Worm (Caenorhabditis elegans) whole organism, midembryonic: ENCODE results near the gene C13A10.1.

ENCODE experiments used
- T22C8.4 ChIP-seq: fragments of 200-800 bp; sonication (Bioruptor generic); IDR thresholded peaks from 2 replicates; pipeline ENCODE4 v1.3.6; 2022; ENCODE audit warnings: missing genetic modification characterization, missing compliant biosample characterization
- cog-1 ChIP-seq: sonication (generic microtip); optimal IDR thresholded peaks from 2 replicates; lab custom pipeline; 2016; ENCODE audit warnings: missing genetic modification characterization, missing compliant biosample characterization
- flt-1 ChIP-seq: fragments of 200-800 bp; sonication (Bioruptor generic); IDR thresholded peaks from 2 replicates; pipeline ENCODE4 v1.3.6; 2022; ENCODE audit warnings: missing genetic modification characterization, missing compliant biosample characterization
- klf-2 ChIP-seq: fragments of 200-800 bp; sonication (Bioruptor generic); conservative IDR thresholded peaks from 2 replicates; pipeline ENCODE4 v1.3.6; 2022; ENCODE audit warnings: missing genetic modification reagents, missing genetic modification characterization, missing compliant biosample characterization
- med-1 ChIP-seq: sonication (generic microtip); optimal IDR thresholded peaks from 2 replicates; lab custom pipeline; 2017; ENCODE audit warnings: missing genetic modification characterization, mild to moderate bottlenecking, missing compliant biosample characterization, antibody characterized with exemption, missing genetic modification reagents; ENCODE audit not compliant: insufficient read depth
- ref-1 ChIP-seq: fragments of 200-800 bp; sonication (Bioruptor generic); conservative IDR thresholded peaks from 2 replicates; pipeline ENCODE4 v1.3.6; 2022; ENCODE audit warnings: missing genetic modification reagents, missing genetic modification characterization, missing compliant biosample characterization
- tab-1 ChIP-seq: fragments of 200-800 bp; sonication (Bioruptor generic); IDR thresholded peaks from 2 replicates; pipeline ENCODE4 v1.3.6; 2022; ENCODE audit warnings: missing genetic modification characterization, missing compliant biosample characterization
- ztf-23 ChIP-seq: fragments of 200-800 bp; sonication (Bioruptor generic); IDR thresholded peaks from 2 replicates; pipeline ENCODE4 v1.3.6; 2022; ENCODE audit warnings: missing genetic modification reagents, missing genetic modification characterization, missing compliant biosample characterization
- ztf-29 ChIP-seq: fragments of 200-800 bp; sonication (Bioruptor generic); IDR thresholded peaks from 2 replicates; pipeline ENCODE4 v1.3.6; 2022; ENCODE audit warnings: missing genetic modification reagents, missing genetic modification characterization, missing compliant biosample characterization

- TF ChIP-seq flt-1 (no peak), cog-1 (tag; lab: Kevin White, UChicago) (no peak), ztf-29 (no peak), T22C8.4 (GFP tag; lab: Robert Waterston, UW) (no peak), ztf-23 (no peak), klf-2 (GFP tag; lab: Robert Waterston, UW) (no peak), med-1 (GFP tag; lab: Kevin White, UChicago) (no peak), tab-1 (no peak), ref-1 (GFP tag; lab: Robert Waterston, UW) (no peak)
Measured at ce11 chrII:1301554-1301953, 53.9 kb downstream of the C13A10.1 start, which contains the start of gene glb-31.
